Worm (Caenorhabditis elegans): ENCODE data around the gene ztf-20.

Gene ztf-20

ce11 chrV:18913120-18913519 is 46.9 kb downstream of the ztf-20 start:
- 0 out of 2 replicates have a peak, but pooled peaks have one; percentile 33 for TF ChIP-seq vab-7 (GFP tag; IDR thresholded peaks at IDR 0.05)
- TF ChIP-seq mdt-29 (GFP tag; IDR thresholded peaks at IDR 0.05) = no peak
- peak; percentile 61 for TF ChIP-seq set-16 (GFP tag; IDR thresholded peaks at IDR 0.05)
- no peak for TF ChIP-seq Y105C5A.15 (GFP tag; IDR thresholded peaks at IDR 0.05)
- 0 out of 2 replicates have a peak, but pooled peaks have one; percentile 45 for TF ChIP-seq dmd-9 (GFP tag; IDR thresholded peaks at IDR 0.05)
- TF ChIP-seq ZK546.5 (tag; optimal IDR thresholded peaks at IDR 0.05) = no peak
- TF ChIP-seq tra-1 (GFP tag; IDR thresholded peaks at IDR 0.05) = no peak
- no peak for TF ChIP-seq F49E8.2 (tag; optimal IDR thresholded peaks at IDR 0.05; ENCODE audit: borderline replicate concordance)
- TF ChIP-seq F26F4.8 (GFP tag; conservative IDR thresholded peaks at IDR 0.05) = 0 out of 2 replicates have a peak, but pooled peaks have one; percentile 52
- TF ChIP-seq nhr-76 (tag; optimal IDR thresholded peaks at IDR 0.05) = no peak
- TF ChIP-seq zip-11 (GFP tag; IDR thresholded peaks at IDR 0.05) = no peak

ce11 chrV:18912555-18912954 is 47.4 kb downstream of the ztf-20 start:
- TF ChIP-seq gei-8 (GFP tag; optimal IDR thresholded peaks at IDR 0.05) = no peak
- no peak for TF ChIP-seq hlh-11 (tag; optimal IDR thresholded peaks at IDR 0.05)
- no peak for TF ChIP-seq nhr-111 (GFP tag; optimal IDR thresholded peaks at IDR 0.05)
- TF ChIP-seq unc-62 (GFP tag; optimal IDR thresholded peaks at IDR 0.05 in 1 of 2) = peak in 1 of 2 experiments; percentile 73
- TF ChIP-seq unc-62 (tag; optimal IDR thresholded peaks at IDR 0.05) = no peak
- TF ChIP-seq zfp-3 (GFP tag; conservative IDR thresholded peaks at IDR 0.05) = no peak
- 0 out of 2 replicates have a peak, but pooled peaks have one; percentile 54 for TF ChIP-seq F26F4.8 (GFP tag; conservative IDR thresholded peaks at IDR 0.05)
- no peak for TF ChIP-seq egl-27 (tag; optimal IDR thresholded peaks at IDR 0.05)
- TF ChIP-seq fkh-10 (GFP tag; optimal IDR thresholded peaks at IDR 0.05) = no peak
- TF ChIP-seq dmd-6 (GFP tag; IDR thresholded peaks at IDR 0.05) = no peak
- TF ChIP-seq set-16 (GFP tag; IDR thresholded peaks at IDR 0.05) = 0 out of 2 replicates have a peak, but pooled peaks have one; percentile 13
- no peak for TF ChIP-seq unc-39 (tag; optimal IDR thresholded peaks at IDR 0.05)
- no peak for TF ChIP-seq lin-15B (tag; optimal IDR thresholded peaks at IDR 0.05)
- TF ChIP-seq spr-3 (GFP tag; optimal IDR thresholded peaks at IDR 0.05) = no peak
- TF ChIP-seq pha-4 (GFP tag; IDR thresholded peaks at IDR 0.05) = no peak
- TF ChIP-seq pha-4 (tag; optimal IDR thresholded peaks at IDR 0.05) = no peak
- TF ChIP-seq lin-1 (GFP tag; IDR thresholded peaks at IDR 0.05) = no peak
- no peak for TF ChIP-seq dpl-1 (GFP tag; optimal IDR thresholded peaks at IDR 0.05)
- TF ChIP-seq T26A8.4 (GFP tag; IDR thresholded peaks at IDR 0.05) = no peak
- no peak for TF ChIP-seq hlh-30 (tag; optimal IDR thresholded peaks at IDR 0.05; ENCODE audit: insufficient read depth)
- TF ChIP-seq F49E8.2 (tag; optimal IDR thresholded peaks at IDR 0.05; ENCODE audit: borderline replicate concordance) = no peak

- TF ChIP-seq ceh-82 (tag; optimal IDR thresholded peaks at IDR 0.05) = no peak
- TF ChIP-seq arid-1 (GFP tag; conservative IDR thresholded peaks at IDR 0.05) = no peak
- no peak for TF ChIP-seq fos-1 (tag; optimal IDR thresholded peaks at IDR 0.05)
- no peak for TF ChIP-seq mxl-3 (GFP tag; optimal IDR thresholded peaks at IDR 0.05)
- TF ChIP-seq lin-38 (GFP tag; IDR thresholded peaks at IDR 0.05) = no peak
- TF ChIP-seq nhr-11 (tag; optimal IDR thresholded peaks at IDR 0.05) = no peak
- no peak for TF ChIP-seq F37D6.2 (tag; optimal IDR thresholded peaks at IDR 0.05)
These were observed 48.2 kb downstream of the ztf-20 start, which contains the start of gene cyp-42A1 for ce11 chrV:18911736-18912135. cyp-42A1 (plus strand) TSS chrV:18912036.

- peak; percentile 55 for TF ChIP-seq aha-1 (tag)
- no peak for TF ChIP-seq fkh-10 (GFP tag; optimal IDR thresholded peaks at IDR 0.05)
These were observed 50.3 kb downstream of the ztf-20 start for ce11 chrV:18909682-18910081.

All from whole organism, L4 larva.